Worm (Caenorhabditis elegans) whole organism, L4 larva: ENCODE results near the gene fipr-28.
A peak's percentile ranks its signal among the peaks of the same experiment; 100 is the strongest.
"Not testable (repeated sequence)": the region's sequence is repeated elsewhere in the genome, so short reads cannot be mapped to it uniquely, and the experiment has no call there.

Experiments
- arid-1 ChIP-seq: fragments of 200-800 bp; sonication (Bioruptor generic); conservative IDR thresholded peaks from 2 replicates; pipeline ENCODE4 v1.3.6; 2022; ENCODE audit warnings: missing genetic modification reagents, missing genetic modification characterization, missing compliant biosample characterization
- daf-8 ChIP-seq: fragments of 200-800 bp; sonication (Bioruptor generic); IDR thresholded peaks from 2 replicates; pipeline ENCODE4 v1.3.6; 2022; ENCODE audit warnings: missing genetic modification characterization, missing compliant biosample characterization
- dmd-9 ChIP-seq: fragments of 200-800 bp; sonication (Bioruptor generic); IDR thresholded peaks from 2 replicates; pipeline ENCODE4 v1.3.6; 2022; ENCODE audit warnings: missing genetic modification reagents, missing genetic modification characterization, missing compliant biosample characterization
- jun-1 ChIP-seq: fragments of 150-350 bp; optimal IDR thresholded peaks from 2 replicates; lab custom pipeline; 2014; ENCODE audit warnings: missing biosample characterization, missing genetic modification reagents, missing genetic modification characterization
- lin-38 ChIP-seq: fragments of 200-800 bp; sonication (Bioruptor generic); IDR thresholded peaks from 2 replicates; pipeline ENCODE4 v1.3.6; 2022; ENCODE audit warnings: missing genetic modification reagents, missing genetic modification characterization, missing compliant biosample characterization
- nhr-76 ChIP-seq: fragments of 150-350 bp; optimal IDR thresholded peaks from 2 replicates; lab custom pipeline; 2014; ENCODE audit warnings: missing biosample characterization, missing genetic modification characterization
- snpc-1.2 ChIP-seq: fragments of 200-800 bp; sonication (Bioruptor generic); IDR thresholded peaks from 2 replicates; pipeline ENCODE4 v1.3.6; 2022; ENCODE audit warnings: missing genetic modification reagents, missing genetic modification characterization, missing compliant biosample characterization
- vab-7 ChIP-seq: fragments of 200-800 bp; sonication (Bioruptor generic); IDR thresholded peaks from 2 replicates; pipeline ENCODE4 v1.3.6; 2022; ENCODE audit warnings: missing genetic modification reagents, missing genetic modification characterization, missing compliant biosample characterization

fipr-28 gene

ce11 chrIV:16663591-16663990 lies 35.8 kb downstream of the fipr-28 start (continued):
- TF ChIP-seq daf-8 (GFP tag; lab: Robert Waterston, UW) = no peak
- no peak for TF ChIP-seq dmd-9 (GFP tag; lab: Robert Waterston, UW)
- TF ChIP-seq, all 104 proteins: peak for 20

- TF ChIP-seq jun-1 (tag; lab: Kevin White, UChicago); nhr-76 (tag; lab: Kevin White, UChicago); vab-7 (GFP tag; lab: Robert Waterston, UW): not testable (repeated sequence)
These were observed 36.2 kb downstream of the fipr-28 start, which contains the start of gene sta-1 for ce11 chrIV:16664020-16664419. sta-1 (plus strand) TSS chrIV:16664320.

- peak; percentile 48 for TF ChIP-seq lin-38 (GFP tag; lab: Robert Waterston, UW)
- peak; percentile 97 for TF ChIP-seq snpc-1.2 (GFP tag; lab: Robert Waterston, UW)
- 0 out of 2 replicates have a peak, but pooled peaks have one; percentile 26 for TF ChIP-seq arid-1 (GFP tag; lab: Robert Waterston, UW)
These were observed 43.0 kb downstream of the fipr-28 start for ce11 chrIV:16670743-16671142.
